Worm (Caenorhabditis elegans): ENCODE data around the gene nfx-1.
A peak's percentile ranks its signal among the peaks of the same experiment; 100 is the strongest.

Gene nfx-1

ce11 chrIII:6379129-6379528, 4.0 kb downstream of the nfx-1 start, which contains the start of gene C16A3.6 (continued):
- TF ChIP-seq alr-1 (tag; optimal IDR thresholded peaks at IDR 0.05; ENCODE audit: borderline replicate concordance) (no peak), ces-1 (GFP tag; optimal IDR thresholded peaks at IDR 0.05) (no peak), lin-15B (tag; optimal IDR thresholded peaks at IDR 0.05) (no peak), grh-1 (GFP tag; IDR thresholded peaks at IDR 0.05) (no peak), zip-4 (GFP tag; optimal IDR thresholded peaks at IDR 0.05) (no peak), ceh-90 (tag; optimal IDR thresholded peaks at IDR 0.05) (no peak), isw-1 (GFP tag; IDR thresholded peaks at IDR 0.05) (no peak), ama-1 (optimal IDR thresholded peaks at IDR 0.05) (no peak), elt-2 (tag; optimal IDR thresholded peaks at IDR 0.05) (no peak), aly-2 (tag; optimal IDR thresholded peaks at IDR 0.05) (peak; percentile 33)

ce11 chrIII:6380472-6380871, 5.3 kb downstream of the nfx-1 start, which contains the start of gene C16A3.5:
C16A3.5 (plus strand) TSS chrIII:6380772.
- TF ChIP-seq tbx-2 (tag; optimal IDR thresholded peaks at IDR 0.05) (no peak), efl-3 (GFP tag; optimal IDR thresholded peaks at IDR 0.05) (no peak), hpl-2 (GFP tag; optimal IDR thresholded peaks at IDR 0.05) (no peak), Y116A8C.19 (tag; optimal IDR thresholded peaks at IDR 0.05; ENCODE audit: borderline replicate concordance) (no peak), lsy-2 (tag; optimal IDR thresholded peaks at IDR 0.05) (no peak), blmp-1 (tag; optimal IDR thresholded peaks at IDR 0.05) (no peak), sox-4 (tag; optimal IDR thresholded peaks at IDR 0.05) (no peak), nhr-19 (GFP tag; conservative IDR thresholded peaks at IDR 0.05) (no peak)

ce11 chrIII:6381584-6382391, 6.6 kb downstream of the nfx-1 start, which contains the start of gene znf-622:
znf-622 (plus strand) TSS chrIII:6381634.
- TF ChIP-seq pax-3 (tag; optimal IDR thresholded peaks at IDR 0.05) (no peak), efl-1 (optimal IDR thresholded peaks at IDR 0.05) (no peak), efl-1 (GFP tag; optimal IDR thresholded peaks at IDR 0.05 in 1 of 2) (peak in 1 of 2 experiments; percentile 75)

- peak; percentile 37 to 39 for TF ChIP-seq efl-1 (optimal IDR thresholded peaks at IDR 0.05)
- peak; percentile 48 to 95 for TF ChIP-seq efl-1 (GFP tag; optimal IDR thresholded peaks at IDR 0.05 in 1 of 2)
- TF ChIP-seq vab-15 (tag; optimal IDR thresholded peaks at IDR 0.05), result no peak
- no peak for TF ChIP-seq ceh-90 (tag; optimal IDR thresholded peaks at IDR 0.05)
- TF ChIP-seq fkh-10 (GFP tag; optimal IDR thresholded peaks at IDR 0.05), result no peak
- no peak for TF ChIP-seq alr-1 (tag; optimal IDR thresholded peaks at IDR 0.05; ENCODE audit: borderline replicate concordance)
- no peak for TF ChIP-seq C04F5.9 (tag; optimal IDR thresholded peaks at IDR 0.05)
- TF ChIP-seq efl-3 (GFP tag; optimal IDR thresholded peaks at IDR 0.05), result no peak
- peak; percentile 57 for TF ChIP-seq nhr-71 (tag; optimal IDR thresholded peaks at IDR 0.05)
- TF ChIP-seq lsy-2 (tag; optimal IDR thresholded peaks at IDR 0.05), result peak; percentile 93 to 98
- TF ChIP-seq tlp-1 (tag; optimal IDR thresholded peaks at IDR 0.05), result no peak
- TF ChIP-seq sptf-1 (tag; optimal IDR thresholded peaks at IDR 0.05), result no peak
- TF ChIP-seq snu-23 (GFP tag; optimal IDR thresholded peaks at IDR 0.05), result peak; percentile 59
- peak; percentile 13 for TF ChIP-seq lin-15B (tag; optimal IDR thresholded peaks at IDR 0.05)
- peak; percentile 17 to 61 (median 44) for TF ChIP-seq dpl-1 (GFP tag; optimal IDR thresholded peaks at IDR 0.05)
- TF ChIP-seq egl-27 (tag; optimal IDR thresholded peaks at IDR 0.05), result no peak
- no peak for TF ChIP-seq lin-39 (tag; optimal IDR thresholded peaks at IDR 0.05)
- peak; percentile 21 for TF ChIP-seq rnt-1 (tag; optimal IDR thresholded peaks at IDR 0.05)
- TF ChIP-seq lin-35 (GFP tag; optimal IDR thresholded peaks at IDR 0.05), result peak; percentile 45 to 54
- peak; percentile 33 for TF ChIP-seq nhr-47 (tag; optimal IDR thresholded peaks at IDR 0.05)
- TF ChIP-seq ceh-82 (tag; optimal IDR thresholded peaks at IDR 0.05), result peak in 1 of 3 experiments; percentile 18
- TF ChIP-seq F16B12.6 (tag; optimal IDR thresholded peaks at IDR 0.05), result peak; percentile 89
- peak; percentile 39 for TF ChIP-seq swsn-7 (tag; optimal IDR thresholded peaks at IDR 0.05)
- peak; percentile 26 for TF ChIP-seq nhr-20 (tag; optimal IDR thresholded peaks at IDR 0.05)
These were observed 7.9 kb downstream of the nfx-1 start, which contains the start of gene let-716 for ce11 chrIII:6382987-6383602. let-716 (plus strand) TSS chrIII:6383552.
